Worm (Caenorhabditis elegans): ENCODE measurements around the gene col-108.

ce11 chrIV:1753481-1753880 lies 14.9 kb upstream of the col-108 start, which contains the start of gene Y41D4A.3:
- TF ChIP-seq ztf-11 (tag; optimal IDR thresholded peaks at IDR 0.05) (no peak), lsy-2 (tag; optimal IDR thresholded peaks at IDR 0.05) (no peak), zag-1 (tag; optimal IDR thresholded peaks at IDR 0.05) (no peak), ceh-16 (tag; optimal IDR thresholded peaks at IDR 0.05) (no peak), unc-55 (GFP tag; optimal IDR thresholded peaks at IDR 0.05) (no peak), ceh-82 (tag; optimal IDR thresholded peaks at IDR 0.05) (no peak), unc-62 (GFP tag; optimal IDR thresholded peaks at IDR 0.05) (no peak), egl-27 (tag; optimal IDR thresholded peaks at IDR 0.05) (no peak), snpc-4 (tag; optimal IDR thresholded peaks at IDR 0.05) (no peak), F13H6.1 (tag; optimal IDR thresholded peaks at IDR 0.05) (no peak), nhr-237 (tag; optimal IDR thresholded peaks at IDR 0.05) (no peak), nhr-10 (tag; optimal IDR thresholded peaks at IDR 0.05) (no peak), crh-2 (tag; optimal IDR thresholded peaks at IDR 0.05) (no peak)

Measured in whole organism, L2 larva.